Worm (Caenorhabditis elegans): Measurements from ENCODE around the gene B0432.8.

DNA sequence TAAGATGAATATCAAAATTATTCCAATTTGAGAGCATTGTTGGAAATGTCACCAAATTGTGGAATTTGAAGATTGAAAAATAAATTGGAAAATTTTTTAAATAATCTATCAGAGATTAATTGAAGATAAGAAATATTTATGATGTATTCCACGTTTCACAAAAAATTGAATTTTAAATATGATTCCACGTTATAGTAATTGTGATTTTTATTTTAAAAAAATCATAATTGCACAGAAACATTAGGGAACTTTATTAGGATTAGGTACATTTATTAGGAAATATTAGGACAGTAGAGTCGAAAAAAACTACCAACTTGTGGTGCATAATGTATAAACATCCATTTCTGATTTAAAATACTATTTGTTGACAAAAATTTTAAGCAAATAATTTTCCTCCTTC is 16.1 kb upstream of the B0432.8 start, which contains the start of gene B0432.11:
- no peak for TF ChIP-seq unc-62 (GFP tag; optimal IDR thresholded peaks at IDR 0.05)
- no peak for TF ChIP-seq ceh-82 (tag; optimal IDR thresholded peaks at IDR 0.05)
- no peak for TF ChIP-seq fkh-10 (GFP tag; optimal IDR thresholded peaks at IDR 0.05)
- no peak for TF ChIP-seq hmg-11 (tag; optimal IDR thresholded peaks at IDR 0.05)
- TF ChIP-seq egl-27 (tag; optimal IDR thresholded peaks at IDR 0.05), result no peak
- TF ChIP-seq snpc-4 (tag; optimal IDR thresholded peaks at IDR 0.05), result no peak
- TF ChIP-seq ceh-9 (tag; optimal IDR thresholded peaks at IDR 0.05), result no peak
- TF ChIP-seq unc-39 (tag; optimal IDR thresholded peaks at IDR 0.05), result no peak
- TF ChIP-seq ama-1 (optimal IDR thresholded peaks at IDR 0.05), result no peak
- TF ChIP-seq lin-39 (tag; optimal IDR thresholded peaks at IDR 0.05), result no peak
- TF ChIP-seq nhr-23 (tag; optimal IDR thresholded peaks at IDR 0.05), result no peak
- no peak for TF ChIP-seq tbx-2 (tag; optimal IDR thresholded peaks at IDR 0.05)

All from whole organism, L3 larva.